Fruit fly (Drosophila melanogaster) whole organism, adult: Measurements from ENCODE around the gene Lk.
A peak's percentile ranks its signal among the peaks of the same experiment; 100 is the strongest.

Source experiments
- CG11617 ChIP-seq: fragments of 200-800 bp; sonication (Bioruptor generic); optimal IDR thresholded peaks from 2 replicates; lab custom pipeline; 2017; ENCODE audit warnings: mild to moderate bottlenecking, missing biosample characterization, missing genetic modification reagents, missing genetic modification characterization
- CG12768 ChIP-seq: fragments of 200-800 bp; sonication (Bioruptor generic); optimal IDR thresholded peaks from 2 replicates; lab custom pipeline; 2017; ENCODE audit warnings: missing biosample characterization, missing genetic modification characterization, mild to moderate bottlenecking, moderate library complexity, missing genetic modification reagents
- CG14711 ChIP-seq: fragments of 200-800 bp; sonication (Bioruptor generic); optimal IDR thresholded peaks from 2 replicates; lab custom pipeline; 2018; ENCODE audit warnings: missing biosample characterization, mild to moderate bottlenecking, missing genetic modification characterization, moderate library complexity
- CG1620 ChIP-seq: fragments of 200-800 bp; sonication (Bioruptor generic); optimal IDR thresholded peaks from 2 replicates; lab custom pipeline; 2016; ENCODE audit warnings: missing biosample characterization, missing genetic modification characterization
- CG33017 ChIP-seq: fragments of 200-800 bp; sonication (Bioruptor generic); optimal IDR thresholded peaks from 2 replicates; lab custom pipeline; 2018; ENCODE audit warnings: missing biosample characterization, mild to moderate bottlenecking, missing genetic modification characterization, moderate library complexity
- CG5204 ChIP-seq: fragments of 200-800 bp; sonication (Bioruptor generic); optimal IDR thresholded peaks from 2 replicates; lab custom pipeline; 2016; ENCODE audit warnings: missing biosample characterization, missing genetic modification characterization
- CG7045 ChIP-seq: fragments of 200-800 bp; sonication (Bioruptor generic); optimal IDR thresholded peaks from 2 replicates; lab custom pipeline; 2017; ENCODE audit warnings: missing biosample characterization, mild to moderate bottlenecking, missing genetic modification characterization
- CG7101 ChIP-seq: fragments of 200-800 bp; sonication (Bioruptor generic); optimal IDR thresholded peaks from 2 replicates; lab custom pipeline; 2018; ENCODE audit warnings: missing biosample characterization, mild to moderate bottlenecking, missing genetic modification characterization, moderate library complexity
- Clk ChIP-seq: fragments of 200-800 bp; sonication (Bioruptor generic); optimal IDR thresholded peaks from 2 replicates; lab custom pipeline; 2017; ENCODE audit warnings: missing biosample characterization, missing genetic modification characterization
- Crg-1 ChIP-seq: fragments of 200-800 bp; sonication (Bioruptor generic); optimal IDR thresholded peaks from 2 replicates; lab custom pipeline; 2016; ENCODE audit warnings: missing biosample characterization, missing genetic modification characterization
- Hr96 ChIP-seq: fragments of 200-800 bp; sonication (Bioruptor generic); optimal IDR thresholded peaks from 2 replicates; lab custom pipeline; 2016; ENCODE audit warnings: missing biosample characterization, missing genetic modification characterization
- Mnt ChIP-seq: fragments of 200-800 bp; sonication (Bioruptor generic); optimal IDR thresholded peaks from 2 replicates; lab custom pipeline; 2016; ENCODE audit warnings: missing biosample characterization, mild to moderate bottlenecking, missing genetic modification characterization
- bab1 ChIP-seq: fragments of 200-800 bp; sonication (Bioruptor generic); optimal IDR thresholded peaks from 3 replicates; lab custom pipeline; 2019; ENCODE audit warnings: missing biosample characterization, mild to moderate bottlenecking, missing genetic modification characterization, moderate library complexity
- cic ChIP-seq: fragments of 200-800 bp; sonication (Bioruptor generic); optimal IDR thresholded peaks from 2 replicates; lab custom pipeline; 2017; ENCODE audit warnings: missing biosample characterization, mild to moderate bottlenecking, missing genetic modification characterization, moderate library complexity
- cnc ChIP-seq, 2 experiments: fragments of >200 bp; optimal IDR thresholded peaks; 2 replicates each; lab custom pipeline; 2017
- kay ChIP-seq: fragments of 200-800 bp; sonication (Bioruptor generic); peaks from one replicate; lab custom pipeline; 2016; ENCODE audit warnings: missing biosample characterization, missing genetic modification characterization, borderline replicate concordance
- ovo ChIP-seq: fragments of 200-800 bp; sonication (Bioruptor generic); optimal IDR thresholded peaks from 2 replicates; lab custom pipeline; 2016; ENCODE audit warnings: missing biosample characterization, missing genetic modification characterization
- pad ChIP-seq: fragments of 200-800 bp; sonication (Bioruptor generic); optimal IDR thresholded peaks from 3 replicates; lab custom pipeline; 2017; ENCODE audit warnings: missing biosample characterization, missing genetic modification characterization, mild to moderate bottlenecking, moderate library complexity, missing genetic modification reagents
- tj ChIP-seq: fragments of 200-800 bp; sonication (Bioruptor generic); optimal IDR thresholded peaks from 3 replicates; lab custom pipeline; 2017; ENCODE audit warnings: missing biosample characterization, mild to moderate bottlenecking, missing genetic modification characterization, moderate library complexity
- toe ChIP-seq: fragments of 200-800 bp; sonication (Bioruptor generic); optimal IDR thresholded peaks from 2 replicates; lab custom pipeline; 2016; ENCODE audit warnings: missing biosample characterization, missing genetic modification characterization

The Lk gene

dm6 chr3L:14590964-14591363 lies 30.4 kb upstream of the Lk start:
- TF ChIP-seq cic (GFP tag; lab: Kevin White, UChicago) (no peak), CG14711 (tag; lab: Kevin White, UChicago) (no peak), ovo (GFP tag; lab: Kevin White, UChicago) (no peak), Hr96 (GFP tag; lab: Kevin White, UChicago) (no peak), CG7045 (GFP tag; lab: Kevin White, UChicago) (no peak), CG1620 (GFP tag; lab: Kevin White, UChicago) (no peak), cnc (optimal IDR thresholded peaks at IDR 0.05; lab: Kevin White, UChicago) (no peak), CG12768 (no peak), toe (no peak), Clk (GFP tag; lab: Kevin White, UChicago) (no peak), bab1 (GFP tag; lab: Kevin White, UChicago) (no peak), pad (GFP tag; lab: Kevin White, UChicago) (no peak), CG5204 (GFP tag; lab: Kevin White, UChicago) (no peak)

DNA sequence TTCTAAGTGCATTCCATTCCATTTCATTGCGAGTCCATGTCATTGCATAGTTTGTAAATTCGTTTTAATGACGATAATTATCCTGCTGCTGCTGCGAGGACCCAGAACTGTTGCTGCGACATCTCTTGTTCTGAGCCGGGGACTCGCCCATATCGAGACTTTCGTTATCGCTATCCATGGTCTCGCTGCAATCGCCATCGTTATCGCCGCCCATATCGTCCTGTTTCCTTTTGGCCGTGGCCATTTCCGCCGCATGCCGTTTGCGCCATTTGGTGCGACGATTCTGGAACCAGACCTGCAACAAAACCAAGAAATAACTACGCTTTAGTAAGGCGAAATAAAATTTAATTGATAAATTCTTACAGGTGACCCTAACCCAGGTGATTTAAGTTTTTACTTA lies 23.2 kb upstream of the Lk start:
- no peak for TF ChIP-seq bab1 (GFP tag; lab: Kevin White, UChicago)
- TF ChIP-seq kay (GFP tag; lab: Kevin White, UChicago) = no peak
- TF ChIP-seq CG12768 = no peak
- TF ChIP-seq CG5204 (GFP tag; lab: Kevin White, UChicago) = no peak
- no peak for TF ChIP-seq Clk (GFP tag; lab: Kevin White, UChicago)
- no peak for TF ChIP-seq CG7045 (GFP tag; lab: Kevin White, UChicago)
- no peak for TF ChIP-seq cic (GFP tag; lab: Kevin White, UChicago)
- TF ChIP-seq ovo (GFP tag; lab: Kevin White, UChicago) = no peak
- no peak for TF ChIP-seq CG14711 (tag; lab: Kevin White, UChicago)
- TF ChIP-seq CG1620 (GFP tag; lab: Kevin White, UChicago) = no peak
- TF ChIP-seq CG11617 (GFP tag; lab: Kevin White, UChicago) = no peak
- no peak for TF ChIP-seq cnc (optimal IDR thresholded peaks at IDR 0.05; lab: Kevin White, UChicago)
- no peak for TF ChIP-seq toe
- TF ChIP-seq Hr96 (GFP tag; lab: Kevin White, UChicago) = no peak
- TF ChIP-seq Mnt = no peak
- no peak for TF ChIP-seq tj (GFP tag; lab: Kevin White, UChicago)

- TF ChIP-seq CG7045 (GFP tag; lab: Kevin White, UChicago) = no peak
- TF ChIP-seq CG5204 (GFP tag; lab: Kevin White, UChicago) = no peak
- no peak for TF ChIP-seq kay (GFP tag; lab: Kevin White, UChicago)
- TF ChIP-seq toe = no peak
- TF ChIP-seq CG12768 = no peak
- no peak for TF ChIP-seq tj (GFP tag; lab: Kevin White, UChicago)
- TF ChIP-seq CG14711 (tag; lab: Kevin White, UChicago) = no peak
- no peak for TF ChIP-seq Clk (GFP tag; lab: Kevin White, UChicago)
- TF ChIP-seq CG7101 (tag; lab: Kevin White, UChicago) = no peak
- TF ChIP-seq pad (GFP tag; lab: Kevin White, UChicago) = no peak
- TF ChIP-seq ovo (GFP tag; lab: Kevin White, UChicago) = no peak
- TF ChIP-seq cic (GFP tag; lab: Kevin White, UChicago) = no peak
- TF ChIP-seq CG11617 (GFP tag; lab: Kevin White, UChicago) = no peak
- TF ChIP-seq Crg-1 (GFP tag; lab: Kevin White, UChicago) = no peak
- TF ChIP-seq cnc (optimal IDR thresholded peaks at IDR 0.05; lab: Kevin White, UChicago) = no peak
- TF ChIP-seq Hr96 (GFP tag; lab: Kevin White, UChicago) = no peak
- TF ChIP-seq bab1 (GFP tag; lab: Kevin White, UChicago) = no peak
- no peak for TF ChIP-seq CG1620 (GFP tag; lab: Kevin White, UChicago)
- no peak for TF ChIP-seq CG33017 (tag; lab: Kevin White, UChicago)
Observed at dm6 chr3L:14582736-14583135, 22.2 kb upstream of the Lk start.

DNA sequence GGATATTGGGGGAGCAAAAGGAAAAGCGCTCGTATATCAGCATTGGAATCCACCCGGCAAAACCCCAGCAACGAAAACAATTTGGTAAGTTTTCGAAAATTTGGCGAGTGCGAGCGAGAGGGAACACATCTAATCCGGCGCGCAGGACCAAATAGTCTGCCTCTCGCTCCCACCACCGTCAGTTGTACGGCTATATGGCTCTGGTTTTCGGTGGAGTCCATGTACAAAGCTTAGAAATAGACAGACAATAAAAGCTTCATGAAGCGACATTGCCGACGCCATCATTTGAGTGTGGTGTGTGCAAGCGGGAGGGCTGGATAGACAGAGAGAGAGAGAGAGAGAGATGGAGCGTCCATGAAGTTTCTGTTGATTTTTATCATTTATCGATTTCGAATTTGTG lies 19.7 kb upstream of the Lk start:
- TF ChIP-seq CG5204 (GFP tag; lab: Kevin White, UChicago) = no peak
- TF ChIP-seq CG33017 (tag; lab: Kevin White, UChicago) = no peak
- no peak for TF ChIP-seq Hr96 (GFP tag; lab: Kevin White, UChicago)
- TF ChIP-seq CG7045 (GFP tag; lab: Kevin White, UChicago) = no peak
- no peak for TF ChIP-seq cnc (optimal IDR thresholded peaks at IDR 0.05; lab: Kevin White, UChicago)
- TF ChIP-seq pad (GFP tag; lab: Kevin White, UChicago) = no peak
- TF ChIP-seq CG12768 = no peak
- TF ChIP-seq tj (GFP tag; lab: Kevin White, UChicago) = no peak

DNA sequence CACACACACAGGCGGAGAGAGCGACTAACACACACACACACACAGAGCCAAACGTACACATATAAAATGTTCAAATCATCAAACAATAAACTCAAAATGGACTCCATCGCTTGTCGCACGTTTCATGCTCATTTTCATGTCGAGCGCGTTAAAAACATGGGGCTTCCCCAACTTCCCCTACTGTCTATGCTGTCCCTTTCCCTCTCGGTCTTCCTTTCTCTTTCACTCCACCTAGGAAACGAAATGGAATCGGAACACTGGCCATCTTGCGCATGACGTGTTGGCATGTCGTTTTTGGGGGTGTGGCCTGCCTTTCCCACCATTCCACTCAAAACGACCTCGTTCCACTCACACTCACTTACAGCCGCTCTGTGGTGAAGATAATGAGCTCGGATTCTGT lies 18.3 kb upstream of the Lk start:
- TF ChIP-seq pad (GFP tag; lab: Kevin White, UChicago) (peak; percentile 96), cic (GFP tag; lab: Kevin White, UChicago) (no peak)

DNA sequence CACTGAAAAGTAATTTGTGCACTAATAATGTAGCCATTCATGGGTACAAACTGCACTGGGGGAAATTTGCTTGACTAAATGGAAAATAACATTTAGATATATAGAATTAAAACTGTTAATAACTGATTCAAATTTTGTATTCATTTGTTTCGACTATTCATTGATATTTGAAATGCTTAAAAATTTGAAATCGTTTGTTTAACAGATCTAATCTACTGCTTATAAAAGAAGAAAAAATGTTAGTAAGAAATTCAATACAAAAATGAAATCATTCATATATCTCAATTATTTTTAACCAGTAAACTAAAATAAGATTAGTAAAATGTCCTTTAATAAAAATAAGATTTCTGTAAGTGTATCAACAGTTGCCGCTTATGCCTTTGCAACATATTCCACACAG lies 15.4 kb upstream of the Lk start:
- TF ChIP-seq cnc (optimal IDR thresholded peaks at IDR 0.05; lab: Kevin White, UChicago) (no peak), CG7101 (tag; lab: Kevin White, UChicago) (no peak), CG11617 (GFP tag; lab: Kevin White, UChicago) (no peak), CG5204 (GFP tag; lab: Kevin White, UChicago) (no peak), bab1 (GFP tag; lab: Kevin White, UChicago) (no peak), toe (no peak), Clk (GFP tag; lab: Kevin White, UChicago) (no peak)

- TF ChIP-seq Crg-1 (GFP tag; lab: Kevin White, UChicago) (no peak), Clk (GFP tag; lab: Kevin White, UChicago) (no peak), ovo (GFP tag; lab: Kevin White, UChicago) (no peak), CG7045 (GFP tag; lab: Kevin White, UChicago) (no peak), CG12768 (no peak), toe (no peak), cnc (optimal IDR thresholded peaks at IDR 0.05; lab: Kevin White, UChicago) (no peak)
Observed at dm6 chr3L:14574649-14575048, 14.1 kb upstream of the Lk start.
